Fruit fly (Drosophila melanogaster) whole organism, wandering third instar larva: Measurements from ENCODE around the gene CG9396.

Experiments
- CG32264 ChIP-seq: fragments of 200-800 bp; sonication (Bioruptor generic); optimal IDR thresholded peaks from 2 replicates; lab custom pipeline; 2016; ENCODE audit warnings: missing biosample characterization, missing genetic modification characterization
- CG9705 ChIP-seq: fragments of 200-800 bp; sonication (Bioruptor generic); optimal IDR thresholded peaks from 2 replicates; lab custom pipeline; 2018; ENCODE audit warnings: missing biosample characterization, mild to moderate bottlenecking, missing genetic modification characterization
- CrebA ChIP-seq: fragments of 200-800 bp; sonication (Bioruptor generic); optimal IDR thresholded peaks from 2 replicates; lab custom pipeline; 2016; ENCODE audit warnings: missing biosample characterization, mild to moderate bottlenecking, missing genetic modification characterization, borderline replicate concordance
- Dfd ChIP-seq: fragments of >200 bp; optimal IDR thresholded peaks from 2 replicates; lab custom pipeline; 2017; ENCODE audit warnings: missing biosample characterization, missing genetic modification characterization
- Dif ChIP-seq: fragments of 200-275, 200-300 bp; sonication (Bioruptor generic); optimal IDR thresholded peaks from 2 replicates; lab custom pipeline; 2018; ENCODE audit warnings: missing biosample characterization, missing genetic modification characterization; ENCODE audit not compliant: partially characterized antibody
- GATAd ChIP-seq: sonication (Bioruptor generic); optimal IDR thresholded peaks from 2 replicates; lab custom pipeline; 2016; ENCODE audit warnings: missing biosample characterization, missing genetic modification characterization
- HLH106 ChIP-seq: fragments of 200-800 bp; optimal IDR thresholded peaks from 3 replicates; lab custom pipeline; 2019; ENCODE audit warnings: missing biosample characterization, mild to moderate bottlenecking, missing genetic modification characterization, moderate library complexity
- Hnf4 ChIP-seq: fragments of 200-800 bp; sonication (Bioruptor generic); optimal IDR thresholded peaks from 2 replicates; lab custom pipeline; 2016; ENCODE audit warnings: missing biosample characterization, mild to moderate bottlenecking, missing genetic modification characterization
- Hr78 ChIP-seq: fragments of >200 bp; optimal IDR thresholded peaks from 2 replicates; lab custom pipeline; 2017; ENCODE audit warnings: missing biosample characterization, missing genetic modification characterization
- Hr83 ChIP-seq: fragments of 200-300 bp; sonication (Bioruptor generic); optimal IDR thresholded peaks from 2 replicates; lab custom pipeline; 2016; ENCODE audit warnings: missing biosample characterization, mild to moderate bottlenecking, missing genetic modification characterization, moderate library complexity; ENCODE audit not compliant: poor library complexity, severe bottlenecking
- Jra ChIP-seq: sonication (Bioruptor generic); optimal IDR thresholded peaks from 2 replicates; lab custom pipeline; 2016; ENCODE audit warnings: missing biosample characterization, missing genetic modification characterization
- Mio ChIP-seq: sonication (Bioruptor generic); optimal IDR thresholded peaks from 2 replicates; lab custom pipeline; 2016; ENCODE audit warnings: missing biosample characterization, missing genetic modification characterization
- Myc ChIP-seq: fragments of >200 bp; optimal IDR thresholded peaks from 2 replicates; lab custom pipeline; 2017
- OdsH ChIP-seq: fragments of 200-800 bp; sonication (Bioruptor generic); optimal IDR thresholded peaks from 2 replicates; lab custom pipeline; 2016; ENCODE audit warnings: missing biosample characterization, mild to moderate bottlenecking, missing genetic modification characterization
- Rel ChIP-seq, 2 experiments: fragments of 200-800 bp; sonication (Bioruptor generic) in 1 of 2; optimal IDR thresholded peaks; 2 replicates in 1 of 2; 3 replicates in 1 of 2; lab custom pipeline; 2016 to 2019; ENCODE audit warnings: mild to moderate bottlenecking in 2 of 2, missing biosample characterization in 2 of 2, missing genetic modification characterization in 2 of 2, moderate library complexity in 1 of 2
- Sp1 ChIP-seq: fragments of 200-800 bp; sonication (Bioruptor generic); optimal IDR thresholded peaks from 3 replicates; lab custom pipeline; 2019; ENCODE audit warnings: missing biosample characterization, mild to moderate bottlenecking, missing genetic modification characterization, moderate library complexity
- Vsx2 ChIP-seq: fragments of 200-300, 225-300 bp; sonication (Bioruptor generic); optimal IDR thresholded peaks from 2 replicates; lab custom pipeline; 2018; ENCODE audit warnings: missing biosample characterization, missing genetic modification characterization; ENCODE audit not compliant: partially characterized antibody
- br ChIP-seq: fragments of 200-800 bp; sonication (Bioruptor generic); optimal IDR thresholded peaks from 2 replicates; lab custom pipeline; 2016; ENCODE audit warnings: missing biosample characterization, missing genetic modification characterization
- brk ChIP-seq: fragments of 200-800 bp; sonication (Bioruptor generic); optimal IDR thresholded peaks from 2 replicates; lab custom pipeline; 2016; ENCODE audit warnings: missing biosample characterization, mild to moderate bottlenecking, missing genetic modification characterization
- dl ChIP-seq, 2 experiments: fragments of 175-275, 200-275 bp in 1 of 2; fragments of 200-275 bp in 1 of 2; sonication (Bioruptor generic); optimal IDR thresholded peaks; lab custom pipeline; 2018; ENCODE audit warnings: mild to moderate bottlenecking in 2 of 2, missing biosample characterization in 2 of 2, missing genetic modification characterization in 2 of 2, moderate library complexity in 2 of 2; ENCODE audit not compliant: partially characterized antibody in 2 of 2, insufficient read depth in 1 of 2
- dmrt93B ChIP-seq: fragments of 200-800 bp; sonication (Bioruptor generic); optimal IDR thresholded peaks from 2 replicates; lab custom pipeline; 2018; ENCODE audit warnings: missing biosample characterization, mild to moderate bottlenecking, missing genetic modification characterization
- dsf ChIP-seq: sonication (Bioruptor generic); optimal IDR thresholded peaks from 2 replicates; lab custom pipeline; 2016; ENCODE audit warnings: missing biosample characterization, missing genetic modification characterization, borderline replicate concordance
- ey ChIP-seq: fragments of 200-800 bp; sonication (Bioruptor generic); optimal IDR thresholded peaks from 2 replicates; lab custom pipeline; 2016; ENCODE audit warnings: missing biosample characterization, missing genetic modification characterization
- foxo ChIP-seq, 2 experiments: fragments of 200-800 bp; sonication (Bioruptor generic); optimal IDR thresholded peaks; 2 replicates in 1 of 2; 3 replicates in 1 of 2; lab custom pipeline; 2016 to 2017; ENCODE audit warnings: missing biosample characterization in 2 of 2, missing genetic modification characterization in 2 of 2
- fru ChIP-seq: fragments of 200-800 bp; sonication (Bioruptor generic); optimal IDR thresholded peaks from 3 replicates; lab custom pipeline; 2016; ENCODE audit warnings: missing biosample characterization, mild to moderate bottlenecking, missing genetic modification characterization
- h ChIP-seq: fragments of 200-800 bp; sonication (Bioruptor generic); optimal IDR thresholded peaks from 3 replicates; lab custom pipeline; 2016; ENCODE audit warnings: missing biosample characterization, mild to moderate bottlenecking, missing genetic modification characterization
- jim ChIP-seq: fragments of 175-275, 200-325 bp; sonication (Bioruptor generic); optimal IDR thresholded peaks from 2 replicates; lab custom pipeline; 2016; ENCODE audit warnings: missing biosample characterization, mild to moderate bottlenecking, missing genetic modification characterization
- lola ChIP-seq: fragments of >200 bp; optimal IDR thresholded peaks from 2 replicates; lab custom pipeline; 2017; ENCODE audit warnings: missing biosample characterization, missing genetic modification characterization
- pan ChIP-seq: fragments of >200 bp; optimal IDR thresholded peaks from 2 replicates; lab custom pipeline; 2017
- psq ChIP-seq: fragments of 200-800 bp; sonication (Bioruptor generic); optimal IDR thresholded peaks from 3 replicates; lab custom pipeline; 2017; ENCODE audit warnings: missing biosample characterization, mild to moderate bottlenecking, missing genetic modification characterization, moderate library complexity
- rgr ChIP-seq: fragments of 200-800 bp; sonication (Bioruptor generic); optimal IDR thresholded peaks from 3 replicates; lab custom pipeline; 2016; ENCODE audit warnings: missing biosample characterization, mild to moderate bottlenecking, missing genetic modification characterization
- sage ChIP-seq: fragments of 200-800 bp; sonication (Bioruptor generic); optimal IDR thresholded peaks from 2 replicates; lab custom pipeline; 2016; ENCODE audit warnings: missing biosample characterization, mild to moderate bottlenecking, missing genetic modification characterization
- sv ChIP-seq: fragments of 200-800 bp; sonication (Bioruptor generic); optimal IDR thresholded peaks from 3 replicates; lab custom pipeline; 2016; ENCODE audit warnings: missing biosample characterization, missing genetic modification characterization
- tai ChIP-seq: sonication (Bioruptor generic); optimal IDR thresholded peaks from 2 replicates; lab custom pipeline; 2016; ENCODE audit warnings: missing biosample characterization, missing genetic modification characterization
- usp ChIP-seq: fragments of >200 bp; optimal IDR thresholded peaks from 2 replicates; lab custom pipeline; 2017; ENCODE audit warnings: missing biosample characterization, missing genetic modification characterization
- woc ChIP-seq: sonication (Bioruptor generic); optimal IDR thresholded peaks from 2 replicates; lab custom pipeline; 2016; ENCODE audit warnings: missing biosample characterization, mild to moderate bottlenecking, missing genetic modification characterization

CG9396 gene

DNA sequence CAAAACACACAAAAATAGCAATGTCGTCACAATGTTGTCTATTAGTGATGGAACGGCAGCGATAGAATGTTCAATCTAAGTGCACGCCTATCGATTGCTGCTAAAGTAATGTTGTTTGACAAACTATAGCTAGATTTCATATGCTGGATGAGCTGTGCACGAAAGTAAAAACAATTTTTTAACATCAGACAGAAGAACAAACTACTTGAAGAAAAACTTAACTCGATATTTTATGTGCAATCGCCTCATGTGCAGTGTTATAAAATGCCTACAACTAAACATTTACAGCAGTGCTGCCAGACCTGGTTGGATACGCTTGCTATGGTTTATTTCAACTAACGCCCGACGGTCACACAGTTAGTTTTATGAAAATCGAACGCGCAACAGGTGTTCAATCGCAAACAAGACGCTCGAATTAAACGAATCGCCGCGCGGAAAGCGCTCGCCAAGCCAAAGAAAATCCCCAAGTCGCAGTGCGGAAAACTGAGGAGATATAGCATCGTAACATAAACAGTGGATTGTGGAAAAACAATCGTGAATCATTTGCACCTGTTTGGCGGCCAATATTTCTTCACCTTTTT is 19.6 kb upstream of the CG9396 start, which contains the start of the genes bocks and CG8312 (continued):
- TF ChIP-seq Jra (GFP tag; lab: Kevin White, UChicago) (peak; percentile 80), rgr (GFP tag; lab: Kevin White, UChicago) (peak; percentile 42), Hr78 (no peak), dl (GFP tag; optimal IDR thresholded peaks at IDR 0.05; lab: Kevin White, UChicago; ENCODE audit: insufficient read depth in 1 of 2, partially characterized antibody in 2 of 2) (no peak), pan (no peak), CG32264 (no peak), Hnf4 (GFP tag; lab: Kevin White, UChicago) (peak; percentile 78), CrebA (GFP tag; lab: Kevin White, UChicago) (no peak), sage (no peak), usp (no peak), fru (GFP tag; lab: Kevin White, UChicago) (peak; percentile 65), Dif (no peak)

DNA sequence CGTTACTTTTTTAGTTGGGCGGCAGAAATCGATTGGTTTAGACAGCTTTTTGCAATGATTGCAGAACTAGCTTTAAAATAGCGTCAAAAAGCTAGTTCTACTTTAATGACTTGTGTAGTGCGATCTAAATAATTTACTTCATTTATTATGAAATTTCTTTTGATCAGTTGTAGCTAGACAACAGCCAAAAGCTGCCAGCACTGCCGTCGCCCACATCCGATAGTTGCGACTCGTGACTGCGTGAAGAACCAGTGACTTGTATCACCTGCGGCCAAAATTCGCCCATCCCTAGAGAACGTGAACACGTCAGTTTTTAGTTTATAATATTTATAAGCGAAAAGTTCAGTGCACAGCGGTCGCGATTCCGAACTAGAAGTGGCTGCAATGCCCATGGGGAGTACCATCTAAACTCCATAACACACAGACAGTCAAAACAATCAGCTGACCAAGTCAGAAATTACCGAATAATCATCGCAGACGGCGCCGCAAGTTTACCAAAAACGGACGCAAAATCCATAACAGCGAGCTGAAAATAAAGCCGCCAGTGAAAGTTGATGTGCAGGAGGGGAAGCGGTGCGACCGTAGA is 15.3 kb upstream of the CG9396 start, which contains the start of gene P58IPK:
TSS of gene P58IPK (plus strand) at position 280 of the 586 bp plus-strand sequence.
- no peak for TF ChIP-seq brk (GFP tag; lab: Kevin White, UChicago)
- peak; percentile 33 for TF ChIP-seq dsf (GFP tag; lab: Kevin White, UChicago)
- no peak for TF ChIP-seq OdsH (GFP tag; lab: Kevin White, UChicago)
- TF ChIP-seq ey: peak; percentile 53
- TF ChIP-seq tai: no peak
- TF ChIP-seq HLH106 (tag; lab: Kevin White, UChicago): peak; percentile 59
- TF ChIP-seq Hr83 (GFP tag; lab: Kevin White, UChicago): peak; percentile 83
- TF ChIP-seq fru (GFP tag; lab: Kevin White, UChicago): no peak
- peak; percentile 14 for TF ChIP-seq dmrt93B (GFP tag; lab: Kevin White, UChicago)
- peak; percentile 52 for TF ChIP-seq sage
- peak; percentile 91 for TF ChIP-seq woc (GFP tag; lab: Kevin White, UChicago)
- TF ChIP-seq sv (GFP tag; lab: Kevin White, UChicago): peak; percentile 36
- no peak for TF ChIP-seq Mio (GFP tag; lab: Kevin White, UChicago)
- no peak for TF ChIP-seq Dfd (GFP tag; lab: Kevin White, UChicago)
- peak; percentile 38 for TF ChIP-seq GATAd (GFP tag; lab: Kevin White, UChicago)
- peak; percentile 32 for TF ChIP-seq Sp1 (GFP tag; lab: Kevin White, UChicago)
- peak; percentile 68 for TF ChIP-seq rgr (GFP tag; lab: Kevin White, UChicago)
- TF ChIP-seq psq (GFP tag; lab: Kevin White, UChicago): peak; percentile 35
- TF ChIP-seq Myc (lab: Kevin White, UChicago): peak; percentile 89
- TF ChIP-seq CG32264: peak; percentile 46
- TF ChIP-seq br (GFP tag; lab: Kevin White, UChicago): peak; percentile 60
- TF ChIP-seq foxo (GFP tag; optimal IDR thresholded peaks at IDR 0.05; lab: Kevin White, UChicago): peak in 1 of 2 experiments; percentile 66
- peak; percentile 71 for TF ChIP-seq h
- TF ChIP-seq Jra (GFP tag; lab: Kevin White, UChicago): peak; percentile 72
- peak; percentile 28 for TF ChIP-seq CG9705 (GFP tag; lab: Kevin White, UChicago)
- TF ChIP-seq Rel (GFP tag; optimal IDR thresholded peaks at IDR 0.05; lab: Kevin White, UChicago): no peak
- peak; percentile 33 for TF ChIP-seq Rel (tag; optimal IDR thresholded peaks at IDR 0.05; lab: Kevin White, UChicago)
- TF ChIP-seq, all 38 proteins: peak for 20

DNA sequence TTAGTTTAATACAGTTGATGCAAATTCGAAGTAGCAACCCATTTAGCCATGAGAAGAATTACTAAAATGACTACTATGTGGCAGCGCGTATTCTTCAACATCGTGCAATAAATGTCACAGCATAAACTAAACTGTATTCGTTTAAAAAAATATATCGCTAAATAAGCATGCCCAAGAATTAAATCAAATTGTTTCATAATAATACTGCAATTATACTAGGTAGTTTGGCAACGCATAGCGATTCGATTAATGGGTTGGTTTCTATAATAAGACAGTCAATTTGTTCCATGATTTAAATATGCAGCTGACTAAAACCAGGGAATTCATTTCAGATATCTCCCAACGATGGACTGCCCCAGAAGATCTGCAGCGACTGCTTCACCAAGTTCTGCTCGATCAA is 11.7 kb upstream of the CG9396 start, which contains the start of gene CG33654:
TSS of gene CG33654 (minus strand) at position 101 of the 400 bp plus-strand sequence.
- TF ChIP-seq OdsH (GFP tag; lab: Kevin White, UChicago) (no peak), jim (GFP tag; lab: Kevin White, UChicago) (no peak), Dfd (GFP tag; lab: Kevin White, UChicago) (no peak), dsf (GFP tag; lab: Kevin White, UChicago) (no peak), CG32264 (no peak), rgr (GFP tag; lab: Kevin White, UChicago) (no peak), h (no peak), lola (no peak), Vsx2 (GFP tag; lab: Kevin White, UChicago) (no peak), Hnf4 (GFP tag; lab: Kevin White, UChicago) (no peak), dmrt93B (GFP tag; lab: Kevin White, UChicago) (no peak), foxo (GFP tag; optimal IDR thresholded peaks at IDR 0.05; lab: Kevin White, UChicago) (no peak), CrebA (GFP tag; lab: Kevin White, UChicago) (no peak), Rel (GFP tag; optimal IDR thresholded peaks at IDR 0.05; lab: Kevin White, UChicago) (no peak), Rel (tag; optimal IDR thresholded peaks at IDR 0.05; lab: Kevin White, UChicago) (no peak)
